Worm (Caenorhabditis elegans) whole organism, late embryonic: ENCODE data around the gene F56D6.11.
A peak's percentile ranks its signal among the peaks of the same experiment; 100 is the strongest.

Source experiments
- K02D7.2 ChIP-seq: sonication (generic microtip); optimal IDR thresholded peaks from 2 replicates; lab custom pipeline; 2017; ENCODE audit warnings: mild to moderate bottlenecking, missing genetic modification characterization, missing compliant biosample characterization
- K09A11.1 ChIP-seq: sonication (generic microtip); optimal IDR thresholded peaks from 2 replicates; lab custom pipeline; 2017; ENCODE audit warnings: antibody characterized with exemption, mild to moderate bottlenecking, missing genetic modification characterization, missing compliant biosample characterization; ENCODE audit not compliant: insufficient read depth
- Y22D7AL.16 ChIP-seq: sonication (generic microtip); optimal IDR thresholded peaks from 2 replicates; lab custom pipeline; 2016; ENCODE audit warnings: missing genetic modification characterization, missing compliant biosample characterization
- ama-1 ChIP-seq: fragments of 150-350 bp; optimal IDR thresholded peaks from 2 replicates; lab custom pipeline; 2014
- ceh-18 ChIP-seq: sonication (generic microtip); optimal IDR thresholded peaks from 2 replicates; lab custom pipeline; 2016; ENCODE audit warnings: missing genetic modification characterization, missing compliant biosample characterization
- ceh-19 ChIP-seq: fragments of 200-800 bp; sonication (Bioruptor generic); optimal IDR thresholded peaks from 2 replicates; lab custom pipeline; 2018; ENCODE audit warnings: mild to moderate bottlenecking, missing genetic modification characterization, missing compliant biosample characterization
- ceh-31 ChIP-seq: sonication (generic microtip); optimal IDR thresholded peaks from 2 replicates; lab custom pipeline; 2016; ENCODE audit warnings: missing genetic modification characterization, missing compliant biosample characterization
- ceh-9 ChIP-seq: sonication (generic microtip); optimal IDR thresholded peaks from 2 replicates; lab custom pipeline; 2016; ENCODE audit warnings: mild to moderate bottlenecking, missing genetic modification characterization, inconsistent platforms, missing compliant biosample characterization
- elt-2 ChIP-seq: sonication (generic microtip); optimal IDR thresholded peaks from 2 replicates; lab custom pipeline; 2016; ENCODE audit warnings: missing genetic modification reagents, missing genetic modification characterization, missing compliant biosample characterization
- eyg-1 ChIP-seq: sonication (generic microtip); optimal IDR thresholded peaks from 2 replicates; lab custom pipeline; 2016; ENCODE audit warnings: missing genotype, missing genetic modification characterization, missing compliant biosample characterization
- fkh-10 ChIP-seq: fragments of 150-350 bp; optimal IDR thresholded peaks from 2 replicates; lab custom pipeline; 2014; ENCODE audit warnings: missing biosample characterization, missing genetic modification reagents, missing genetic modification characterization
- fkh-6 ChIP-seq: sonication (generic microtip); optimal IDR thresholded peaks from 2 replicates; lab custom pipeline; 2016; ENCODE audit warnings: missing genetic modification characterization, missing compliant biosample characterization
- hlh-13 ChIP-seq: fragments of 200-800 bp; sonication (Bioruptor generic); optimal IDR thresholded peaks from 2 replicates; lab custom pipeline; 2018; ENCODE audit warnings: mild to moderate bottlenecking, missing genetic modification characterization, missing compliant biosample characterization
- hlh-15 ChIP-seq: sonication (generic microtip); optimal IDR thresholded peaks from 2 replicates; lab custom pipeline; 2016; ENCODE audit warnings: missing genetic modification characterization, missing compliant biosample characterization
- madf-2 ChIP-seq: sonication (generic microtip); optimal IDR thresholded peaks from 2 replicates; lab custom pipeline; 2017; ENCODE audit warnings: missing genetic modification characterization, missing compliant biosample characterization
- mec-3 ChIP-seq: sonication (generic microtip); optimal IDR thresholded peaks from 2 replicates; lab custom pipeline; 2016; ENCODE audit warnings: borderline replicate concordance, missing genetic modification characterization, missing compliant biosample characterization
- nfya-1 ChIP-seq: sonication (generic microtip); optimal IDR thresholded peaks from 2 replicates; lab custom pipeline; 2017; ENCODE audit warnings: missing genetic modification characterization, mild to moderate bottlenecking, missing compliant biosample characterization, antibody characterized with exemption, moderate library complexity
- nhr-232 ChIP-seq: sonication (generic microtip); optimal IDR thresholded peaks from 2 replicates; lab custom pipeline; 2016; ENCODE audit warnings: missing genetic modification characterization, missing compliant biosample characterization
- odd-2 ChIP-seq: sonication (generic microtip); optimal IDR thresholded peaks from 2 replicates; lab custom pipeline; 2017; ENCODE audit warnings: antibody characterized with exemption, mild to moderate bottlenecking, missing genetic modification characterization, missing compliant biosample characterization
- pag-3 ChIP-seq: sonication (generic microtip); optimal IDR thresholded peaks from 2 replicates; lab custom pipeline; 2016; ENCODE audit warnings: missing compliant biosample characterization, missing genetic modification characterization, borderline replicate concordance
- pat-9 ChIP-seq: fragments of 200-800 bp; sonication (Bioruptor generic); optimal IDR thresholded peaks from 2 replicates; lab custom pipeline; 2018; ENCODE audit warnings: mild to moderate bottlenecking, missing genetic modification characterization, moderate library complexity, missing compliant biosample characterization
- pha-2 ChIP-seq: sonication (generic microtip); optimal IDR thresholded peaks from 2 replicates; lab custom pipeline; 2017; ENCODE audit warnings: mild to moderate bottlenecking, missing genetic modification characterization, missing compliant biosample characterization
- pha-4 ChIP-seq: fragments of 150-350 bp; optimal IDR thresholded peaks from 2 replicates; lab custom pipeline; 2018; ENCODE audit warnings: missing biosample characterization, missing genetic modification reagents, missing genetic modification characterization
- pqm-1 ChIP-seq: sonication (generic microtip); optimal IDR thresholded peaks from 2 replicates; lab custom pipeline; 2016; ENCODE audit warnings: missing genetic modification characterization, missing compliant biosample characterization
- ref-2 ChIP-seq: sonication (generic microtip); optimal IDR thresholded peaks from 2 replicates; lab custom pipeline; 2016; ENCODE audit warnings: missing genetic modification characterization, missing compliant biosample characterization
- sdc-2 ChIP-seq: sonication (generic microtip); optimal IDR thresholded peaks from 2 replicates; lab custom pipeline; 2016; ENCODE audit warnings: missing genotype, missing genetic modification characterization, missing compliant biosample characterization
- sox-2 ChIP-seq: fragments of 200-800 bp; sonication (Bioruptor generic); IDR thresholded peaks from 2 replicates; pipeline ENCODE4 v1.3.6; 2022; ENCODE audit warnings: missing genetic modification reagents, missing genetic modification characterization, missing compliant biosample characterization
- tbx-2 ChIP-seq: sonication (generic microtip); optimal IDR thresholded peaks from 2 replicates; lab custom pipeline; 2016; ENCODE audit warnings: missing genetic modification characterization, missing compliant biosample characterization
- tbx-7 ChIP-seq: sonication (generic microtip); optimal IDR thresholded peaks from 2 replicates; lab custom pipeline; 2016; ENCODE audit warnings: missing genotype, missing genetic modification characterization, missing compliant biosample characterization
- ttx-3 ChIP-seq: sonication (generic microtip); optimal IDR thresholded peaks from 2 replicates; lab custom pipeline; 2016; ENCODE audit warnings: missing genetic modification reagents, missing genetic modification characterization, missing compliant biosample characterization
- unc-3 ChIP-seq, 2 experiments: fragments of 200-800 bp in 1 of 2; sonication (Bioruptor generic) in 1 of 2; sonication (generic microtip) in 1 of 2; conservative IDR thresholded peaks in 1 of 2; optimal IDR thresholded peaks in 1 of 2; 2 replicates each; pipeline versions ENCODE4 v1.3.6 to Lab custom; 2016 to 2022; ENCODE audit warnings: missing compliant biosample characterization in 2 of 2, missing genetic modification characterization in 2 of 2, missing genetic modification reagents in 1 of 2
- unc-42 ChIP-seq: sonication (generic microtip); optimal IDR thresholded peaks from 2 replicates; lab custom pipeline; 2016; ENCODE audit warnings: missing genotype, missing genetic modification characterization, missing compliant biosample characterization
- unc-55 ChIP-seq: sonication (generic microtip); optimal IDR thresholded peaks from 2 replicates; lab custom pipeline; 2017; ENCODE audit warnings: missing biosample characterization, missing genetic modification reagents, missing genetic modification characterization
- zip-5 ChIP-seq: sonication (generic microtip); optimal IDR thresholded peaks from 2 replicates; lab custom pipeline; 2016; ENCODE audit warnings: missing genetic modification characterization, missing compliant biosample characterization

The F56D6.11 gene

ce11 chrIV:3902955-3903354 is 3.3 kb downstream of the F56D6.11 start, which contains the start of gene F56D6.6:
F56D6.6 (plus strand) TSS chrIV:3903255.
- TF ChIP-seq zip-5 (no peak), ceh-19 (no peak), pqm-1 (tag; lab: Kevin White, UChicago) (no peak), nhr-232 (tag; lab: Kevin White, UChicago) (no peak), unc-3 (GFP tag; conservative IDR thresholded peaks at IDR 0.05; lab: Robert Waterston, UW) (no peak), unc-3 (tag; optimal IDR thresholded peaks at IDR 0.05; lab: Kevin White, UChicago) (no peak), fkh-10 (GFP tag; lab: Kevin White, UChicago) (no peak), hlh-13 (GFP tag; lab: Kevin White, UChicago) (no peak), elt-2 (tag; lab: Kevin White, UChicago) (no peak)

ce11 chrIV:3899719-3900554 is 6.4 kb downstream of the F56D6.11 start, which contains the start of gene srz-62:
srz-62 (plus strand) TSS chrIV:3900504.
- TF ChIP-seq pag-3 (tag; lab: Kevin White, UChicago) (no peak), elt-2 (tag; lab: Kevin White, UChicago) (peak; percentile 100), zip-5 (peak; percentile 20), unc-55 (no peak), tbx-2 (tag; lab: Kevin White, UChicago) (no peak), pqm-1 (tag; lab: Kevin White, UChicago) (peak; percentile 82)

ce11 chrIV:3894770-3895169 is 11.5 kb downstream of the F56D6.11 start, which contains the start of gene dct-8:
dct-8 (plus strand) TSS chrIV:3895070.
- no peak for TF ChIP-seq hlh-15 (tag; lab: Kevin White, UChicago)
- TF ChIP-seq odd-2 (tag; lab: Kevin White, UChicago) = no peak
- TF ChIP-seq eyg-1 (tag; lab: Kevin White, UChicago) = no peak
- TF ChIP-seq mec-3 (tag; lab: Kevin White, UChicago) = no peak
- TF ChIP-seq fkh-6 (tag; lab: Kevin White, UChicago) = no peak
- TF ChIP-seq ref-2 = no peak
- no peak for TF ChIP-seq hlh-13 (GFP tag; lab: Kevin White, UChicago)
- TF ChIP-seq ttx-3 = no peak
- no peak for TF ChIP-seq ceh-31 (tag; lab: Kevin White, UChicago)
- no peak for TF ChIP-seq sox-2
- TF ChIP-seq madf-2 (tag; lab: Kevin White, UChicago) = no peak
- no peak for TF ChIP-seq pha-4 (tag; lab: Kevin White, UChicago)
- no peak for TF ChIP-seq Y22D7AL.16
- TF ChIP-seq ama-1 (lab: Kevin White, UChicago) = no peak
- TF ChIP-seq sdc-2 (tag; lab: Kevin White, UChicago) = no peak
- no peak for TF ChIP-seq K02D7.2 (tag; lab: Kevin White, UChicago)
- TF ChIP-seq nfya-1 = no peak
- no peak for TF ChIP-seq unc-42

ce11 chrIV:3894004-3894480 is 12.3 kb downstream of the F56D6.11 start, which contains the start of gene F56D6.8:
F56D6.8 (minus strand) TSS chrIV:3894430.
- TF ChIP-seq unc-3 (GFP tag; conservative IDR thresholded peaks at IDR 0.05; lab: Robert Waterston, UW) = no peak
- TF ChIP-seq unc-3 (tag; optimal IDR thresholded peaks at IDR 0.05; lab: Kevin White, UChicago) = no peak
- no peak for TF ChIP-seq ceh-18 (tag; lab: Kevin White, UChicago)
- TF ChIP-seq ttx-3 = no peak
- TF ChIP-seq tbx-2 (tag; lab: Kevin White, UChicago) = no peak
- no peak for TF ChIP-seq pha-2 (tag; lab: Kevin White, UChicago)
- no peak for TF ChIP-seq tbx-7 (tag; lab: Kevin White, UChicago)
- no peak for TF ChIP-seq K09A11.1 (tag; lab: Kevin White, UChicago)
- no peak for TF ChIP-seq ceh-9 (tag; lab: Kevin White, UChicago)
- TF ChIP-seq ref-2 = no peak
- no peak for TF ChIP-seq pat-9 (tag; lab: Kevin White, UChicago)
